Worm (Caenorhabditis elegans) whole organism, mixed stage, embryonic: ENCODE measurements around the gene ins-37.

Experiments
- blmp-1 ChIP-seq: fragments of 150-350 bp; optimal IDR thresholded peaks from 2 replicates; lab custom pipeline; 2014; ENCODE audit warnings: missing biosample characterization, missing genetic modification characterization
- drap-1 ChIP-seq: fragments of 200-800 bp; sonication (Bioruptor generic); optimal IDR thresholded peaks from 3 replicates; lab custom pipeline; 2018; ENCODE audit warnings: mild to moderate bottlenecking, missing genetic modification characterization, missing compliant biosample characterization
- elt-1 ChIP-seq: sonication (generic microtip); optimal IDR thresholded peaks from 2 replicates; lab custom pipeline; 2017; ENCODE audit warnings: missing genetic modification characterization, mild to moderate bottlenecking, missing compliant biosample characterization, antibody characterized with exemption, moderate library complexity, borderline replicate concordance; ENCODE audit not compliant: insufficient read depth
- lin-13 ChIP-seq: fragments of 150-350 bp; optimal IDR thresholded peaks from 2 replicates; lab custom pipeline; 2014; ENCODE audit warnings: missing biosample characterization, missing genetic modification characterization
- lsy-2 ChIP-seq: fragments of 150-350 bp; optimal IDR thresholded peaks from 2 replicates; lab custom pipeline; 2014; ENCODE audit warnings: missing biosample characterization, missing genetic modification characterization
- nhr-28 ChIP-seq: fragments of 150-350 bp; optimal IDR thresholded peaks from 2 replicates; lab custom pipeline; 2014; ENCODE audit warnings: missing biosample characterization, missing genetic modification characterization
- nhr-76 ChIP-seq: sonication (generic microtip); optimal IDR thresholded peaks from 2 replicates; lab custom pipeline; 2017; ENCODE audit warnings: missing biosample characterization, missing genetic modification characterization
- sptf-1 ChIP-seq: sonication (generic microtip); optimal IDR thresholded peaks from 2 replicates; lab custom pipeline; 2017; ENCODE audit warnings: mild to moderate bottlenecking, missing genetic modification characterization, moderate library complexity, missing compliant biosample characterization
- unc-39 ChIP-seq: fragments of 150-350 bp; optimal IDR thresholded peaks from 2 replicates; lab custom pipeline; 2014; ENCODE audit warnings: missing biosample characterization, missing genetic modification characterization
- unc-62 ChIP-seq: fragments of 150-350 bp; optimal IDR thresholded peaks from 2 replicates; lab custom pipeline; 2014; ENCODE audit warnings: missing biosample characterization, missing genetic modification reagents, missing genetic modification characterization

DNA sequence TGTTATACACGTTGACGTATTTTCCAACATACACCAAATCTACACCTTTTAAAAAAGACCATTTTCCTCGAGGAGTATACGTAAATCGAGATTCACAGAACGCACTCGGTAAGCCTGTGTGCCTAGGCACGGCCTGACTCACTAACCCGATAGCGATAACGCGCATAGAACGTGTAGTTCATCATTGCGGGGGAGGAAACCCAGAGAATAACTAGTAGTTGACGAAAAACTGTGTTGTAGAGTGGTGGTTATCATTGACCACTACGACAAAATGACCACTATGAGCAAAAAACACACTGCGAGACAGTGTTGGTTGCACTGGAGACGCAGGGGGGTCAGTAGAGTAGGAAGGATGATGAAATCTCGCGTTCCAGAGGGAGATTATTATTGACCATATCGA, 23.9 kb upstream of the ins-37 start:
- no peak for TF ChIP-seq lin-13 (tag; lab: Kevin White, UChicago)
- TF ChIP-seq drap-1 (GFP tag; lab: Kevin White, UChicago) = no peak
- no peak for TF ChIP-seq elt-1 (tag; lab: Kevin White, UChicago)
- no peak for TF ChIP-seq lsy-2 (tag; lab: Kevin White, UChicago)
- no peak for TF ChIP-seq nhr-28
- no peak for TF ChIP-seq unc-62 (GFP tag; lab: Kevin White, UChicago)
- no peak for TF ChIP-seq blmp-1 (tag; lab: Kevin White, UChicago)
- no peak for TF ChIP-seq unc-39 (tag; lab: Kevin White, UChicago)
- TF ChIP-seq nhr-76 (tag; lab: Kevin White, UChicago) = no peak
- no peak for TF ChIP-seq sptf-1
